Fruit fly (Drosophila melanogaster) Kc167 (cell line): ENCODE measurements around the gene Oatp33Eb.

Experiments used
- h ChIP-seq: fragments of >200 bp; optimal IDR thresholded peaks from 3 replicates; lab custom pipeline; 2018; ENCODE audit warnings: missing external identifiers
- psq ChIP-seq: fragments of >200 bp; optimal IDR thresholded peaks from 2 replicates; lab custom pipeline; 2017; ENCODE audit warnings: missing external identifiers
- ttk ChIP-seq: sonication (Bioruptor generic); optimal IDR thresholded peaks from 2 replicates; lab custom pipeline; 2017; ENCODE audit warnings: missing external identifiers

- TF ChIP-seq h (lab: Kevin White, UChicago) (no peak), psq (no peak), ttk (lab: Kevin White, UChicago) (no peak)
These were observed 12.8 kb downstream of the Oatp33Eb start for dm6 chr2L:12460767-12461739.
